Fruit fly (Drosophila melanogaster) whole organism, prepupa: Measurements from ENCODE around the gene CG33271.

Experiments
- CG10669 ChIP-seq: fragments of 200-800 bp; sonication (Bioruptor generic); optimal IDR thresholded peaks from 3 replicates; lab custom pipeline; 2018; ENCODE audit warnings: missing biosample characterization, mild to moderate bottlenecking, missing genetic modification characterization, moderate library complexity
- CG11294 ChIP-seq: fragments of 200-800 bp; sonication (Bioruptor generic); IDR thresholded peaks from 2 replicates; pipeline ENCODE4 v1.3.6; 2022; ENCODE audit warnings: missing biosample characterization, missing genetic modification characterization
- CG11762 ChIP-seq: fragments of 200-800 bp; sonication (Bioruptor generic); optimal IDR thresholded peaks from 3 replicates; lab custom pipeline; 2016; ENCODE audit warnings: missing biosample characterization, missing genetic modification characterization; ENCODE audit not compliant: insufficient read depth
- CG15336 ChIP-seq: fragments of 200-800 bp; sonication (Bioruptor generic); IDR thresholded peaks from 2 replicates; pipeline ENCODE4 v1.3.6; 2022; ENCODE audit warnings: missing biosample characterization, missing genetic modification characterization
- CG1621 ChIP-seq: fragments of 200-800 bp; sonication (Bioruptor generic); optimal IDR thresholded peaks from 3 replicates; lab custom pipeline; 2018; ENCODE audit warnings: missing biosample characterization, mild to moderate bottlenecking, missing genetic modification characterization
- CG31627 ChIP-seq: fragments of 200-800 bp; sonication (Bioruptor generic); optimal IDR thresholded peaks from 3 replicates; lab custom pipeline; 2016; ENCODE audit warnings: missing biosample characterization, missing genetic modification characterization
- CG32006 ChIP-seq: fragments of 200-800 bp; sonication (Bioruptor generic); optimal IDR thresholded peaks from 3 replicates; lab custom pipeline; 2017; ENCODE audit warnings: missing biosample characterization, mild to moderate bottlenecking, missing genetic modification characterization
- CG34406 ChIP-seq: fragments of 200-800 bp; sonication (Bioruptor generic); optimal IDR thresholded peaks from 3 replicates; lab custom pipeline; 2016; ENCODE audit warnings: missing biosample characterization, missing genetic modification characterization
- CG3919 ChIP-seq: fragments of 200-800 bp; sonication (Bioruptor generic); optimal IDR thresholded peaks from 3 replicates; lab custom pipeline; 2016; ENCODE audit warnings: missing biosample characterization, missing genetic modification characterization
- CG6163 ChIP-seq: fragments of 200-800 bp; sonication (Bioruptor generic); IDR thresholded peaks from 3 replicates; pipeline ENCODE4 v1.3.6; 2022; ENCODE audit warnings: missing biosample characterization, missing genetic modification characterization
- CG6792 ChIP-seq: fragments of 200-800 bp; sonication (Bioruptor generic); optimal IDR thresholded peaks from 3 replicates; lab custom pipeline; 2016; ENCODE audit warnings: missing biosample characterization, missing genetic modification characterization
- CG6808 ChIP-seq: fragments of 200-800 bp; sonication (Bioruptor generic); optimal IDR thresholded peaks from 3 replicates; lab custom pipeline; 2017; ENCODE audit warnings: missing biosample characterization, missing genetic modification characterization, mild to moderate bottlenecking, moderate library complexity, missing genetic modification reagents
- CG7368 ChIP-seq: fragments of 200-800 bp; sonication (Bioruptor generic); optimal IDR thresholded peaks from 3 replicates; lab custom pipeline; 2016; ENCODE audit warnings: missing biosample characterization, missing genetic modification characterization
- CG8119 ChIP-seq: fragments of 200-800 bp; sonication (Bioruptor generic); IDR thresholded peaks from 3 replicates; pipeline ENCODE4 v1.3.6; 2022; ENCODE audit warnings: missing biosample characterization, missing genetic modification characterization
- CG8632 ChIP-seq: fragments of 200-800 bp; sonication (Bioruptor generic); optimal IDR thresholded peaks from 3 replicates; lab custom pipeline; 2016; ENCODE audit warnings: missing biosample characterization, missing genetic modification characterization
- CG9139 ChIP-seq: fragments of 200-800 bp; sonication (Bioruptor generic); optimal IDR thresholded peaks from 3 replicates; lab custom pipeline; 2017; ENCODE audit warnings: missing biosample characterization, mild to moderate bottlenecking, missing genetic modification characterization
- Eip78C ChIP-seq: fragments of 200-800 bp; sonication (Bioruptor generic); peaks from one replicate; lab custom pipeline; 2016; ENCODE audit warnings: missing biosample characterization, missing genetic modification characterization
- Eip93F ChIP-seq: fragments of 200-800 bp; sonication (Bioruptor generic); optimal IDR thresholded peaks from 2 replicates; lab custom pipeline; 2016; ENCODE audit warnings: missing biosample characterization, mild to moderate bottlenecking, missing genetic modification characterization
- Ets21C ChIP-seq: fragments of 200-800 bp; sonication (Bioruptor generic); optimal IDR thresholded peaks from 3 replicates; lab custom pipeline; 2016; ENCODE audit warnings: missing biosample characterization, missing genetic modification characterization
- Gug ChIP-seq: fragments of 200-800 bp; sonication (Bioruptor generic); IDR thresholded peaks from 2 replicates; pipeline ENCODE4 v1.3.6; 2022; ENCODE audit warnings: missing biosample characterization, missing genetic modification characterization
- Hr39 ChIP-seq: fragments of 200-800 bp; sonication (Bioruptor generic); optimal IDR thresholded peaks from 2 replicates; lab custom pipeline; 2016; ENCODE audit warnings: missing biosample characterization, missing genetic modification characterization
- Lpt ChIP-seq: fragments of 200-800 bp; sonication (Bioruptor generic); optimal IDR thresholded peaks from 3 replicates; lab custom pipeline; 2016; ENCODE audit warnings: missing biosample characterization, missing genetic modification characterization
- Met ChIP-seq: fragments of 200-800 bp; sonication (Bioruptor generic); optimal IDR thresholded peaks from 3 replicates; lab custom pipeline; 2016; ENCODE audit warnings: missing biosample characterization, missing genetic modification characterization
- OdsH ChIP-seq: fragments of 200-800 bp; sonication (Bioruptor generic); optimal IDR thresholded peaks from 3 replicates; lab custom pipeline; 2016; ENCODE audit warnings: missing biosample characterization, missing genetic modification characterization
- Smox ChIP-seq: fragments of 200-800 bp; sonication (Bioruptor generic); optimal IDR thresholded peaks from 3 replicates; lab custom pipeline; 2016; ENCODE audit warnings: missing biosample characterization, missing genetic modification characterization
- Sox102F ChIP-seq: fragments of 200-800 bp; sonication (Bioruptor generic); optimal IDR thresholded peaks from 2 replicates; lab custom pipeline; 2016; ENCODE audit warnings: missing biosample characterization, mild to moderate bottlenecking, missing genetic modification characterization
- Sox14 ChIP-seq: fragments of 200-800 bp; sonication (Bioruptor generic); optimal IDR thresholded peaks from 3 replicates; lab custom pipeline; 2016; ENCODE audit warnings: missing biosample characterization, missing genetic modification characterization
- Sox15 ChIP-seq: fragments of 200-800 bp; sonication (Bioruptor generic); optimal IDR thresholded peaks from 3 replicates; lab custom pipeline; 2016; ENCODE audit warnings: missing biosample characterization, missing genetic modification characterization
- achi ChIP-seq: fragments of 200-800 bp; sonication (Bioruptor generic); optimal IDR thresholded peaks from 3 replicates; lab custom pipeline; 2016; ENCODE audit warnings: missing biosample characterization, missing genetic modification characterization
- acj6 ChIP-seq: fragments of 200-800 bp; sonication (Bioruptor generic); optimal IDR thresholded peaks from 3 replicates; lab custom pipeline; 2016; ENCODE audit warnings: missing biosample characterization, missing genetic modification characterization
- cyc ChIP-seq: fragments of 200-800 bp; sonication (Bioruptor generic); optimal IDR thresholded peaks from 3 replicates; lab custom pipeline; 2016; ENCODE audit warnings: missing biosample characterization, missing genetic modification characterization
- dsx ChIP-seq: fragments of 200-800 bp; optimal IDR thresholded peaks from 3 replicates; lab custom pipeline; 2019; ENCODE audit warnings: missing biosample characterization, mild to moderate bottlenecking, missing genetic modification characterization, moderate library complexity; ENCODE audit not compliant: poor library complexity, severe bottlenecking
- esn ChIP-seq: fragments of 200-800 bp; sonication (Bioruptor generic); optimal IDR thresholded peaks from 2 replicates; lab custom pipeline; 2016; ENCODE audit warnings: missing biosample characterization, mild to moderate bottlenecking, missing genetic modification characterization, moderate library complexity
- fd59A ChIP-seq: fragments of 200-800 bp; sonication (Bioruptor generic); optimal IDR thresholded peaks from 2 replicates; lab custom pipeline; 2017; ENCODE audit warnings: missing biosample characterization, mild to moderate bottlenecking, missing genetic modification characterization, missing genetic modification reagents
- fd85E ChIP-seq: fragments of 200-800 bp; sonication (Bioruptor generic); optimal IDR thresholded peaks from 3 replicates; lab custom pipeline; 2016; ENCODE audit warnings: missing biosample characterization, missing genetic modification characterization
- fkh ChIP-seq: fragments of 200-800 bp; sonication (Bioruptor generic); optimal IDR thresholded peaks from 3 replicates; lab custom pipeline; 2017; ENCODE audit warnings: missing biosample characterization, mild to moderate bottlenecking, missing genetic modification characterization, moderate library complexity
- lz ChIP-seq: fragments of 200-800 bp; sonication (Bioruptor generic); optimal IDR thresholded peaks from 3 replicates; lab custom pipeline; 2016; ENCODE audit warnings: missing biosample characterization, missing genetic modification characterization
- net ChIP-seq: fragments of 200-800 bp; sonication (Bioruptor generic); optimal IDR thresholded peaks from 3 replicates; lab custom pipeline; 2016; ENCODE audit warnings: missing biosample characterization, missing genetic modification characterization
- pdm3 ChIP-seq: fragments of 200-800 bp; sonication (Bioruptor generic); optimal IDR thresholded peaks from 3 replicates; lab custom pipeline; 2016; ENCODE audit warnings: missing biosample characterization, missing genetic modification characterization
- salr ChIP-seq, 2 experiments: fragments of 200-800 bp; sonication (Bioruptor generic); optimal IDR thresholded peaks; 3 replicates each; lab custom pipeline; 2016 to 2018; ENCODE audit warnings: missing biosample characterization in 2 of 2, missing genetic modification characterization in 2 of 2, mild to moderate bottlenecking in 1 of 2
- spab ChIP-seq: fragments of 200-800 bp; sonication (Bioruptor generic); optimal IDR thresholded peaks from 2 replicates; lab custom pipeline; 2017; ENCODE audit warnings: missing biosample characterization, mild to moderate bottlenecking, missing genetic modification characterization, missing genetic modification reagents
- ss ChIP-seq, 2 experiments: fragments of 200-800 bp; sonication (Bioruptor generic); optimal IDR thresholded peaks; 2 replicates in 1 of 2; 3 replicates in 1 of 2; lab custom pipeline; 2017 to 2018; ENCODE audit warnings: mild to moderate bottlenecking in 2 of 2, missing biosample characterization in 2 of 2, missing genetic modification characterization in 2 of 2, moderate library complexity in 1 of 2
- svp ChIP-seq: fragments of 200-800 bp; sonication (Bioruptor generic); peaks from one replicate; lab custom pipeline; 2016; ENCODE audit warnings: missing biosample characterization, missing genetic modification characterization
- topi ChIP-seq: fragments of 200-800 bp; sonication (Bioruptor generic); optimal IDR thresholded peaks from 3 replicates; lab custom pipeline; 2016; ENCODE audit warnings: missing biosample characterization, missing genetic modification characterization
- vri ChIP-seq: fragments of 200-800 bp; sonication (Bioruptor generic); optimal IDR thresholded peaks from 3 replicates; lab custom pipeline; 2016; ENCODE audit warnings: missing biosample characterization, mild to moderate bottlenecking, missing genetic modification characterization

Gene CG33271

dm6 chr3L:11561946-11562760 is 15.1 kb downstream of the CG33271 start, which contains the start of the genes CG7394 and Mob2 (continued):
- TF ChIP-seq CG1621 (tag; lab: Kevin White, UChicago) (peak; percentile 49), fd85E (GFP tag; lab: Kevin White, UChicago) (peak; percentile 63), CG6792 (GFP tag; lab: Kevin White, UChicago) (peak; percentile 83), ss (GFP tag; optimal IDR thresholded peaks at IDR 0.05; lab: Kevin White, UChicago) (peak; percentile 48 to 69), fkh (GFP tag; lab: Kevin White, UChicago) (peak; percentile 86), Gug (GFP tag; lab: Robert Waterston, UW) (peak; percentile 87), CG6808 (GFP tag; lab: Kevin White, UChicago) (peak; percentile 70), cyc (GFP tag; lab: Kevin White, UChicago) (peak; percentile 88), dsx (GFP tag; lab: Kevin White, UChicago) (peak; percentile 80)
- TF ChIP-seq, all 60 proteins: peak for 57

dm6 chr3L:11560885-11561284 is 16.4 kb downstream of the CG33271 start:
- TF ChIP-seq CG6163 (peak; percentile 34; the same call in 2 of the 3 replicates), svp (peak; percentile 98), CG9139 (GFP tag; lab: Kevin White, UChicago) (no peak), ss (GFP tag; optimal IDR thresholded peaks at IDR 0.05; lab: Kevin White, UChicago) (peak; percentile 15 to 30), esn (no peak), Hr39 (GFP tag; lab: Kevin White, UChicago) (peak; percentile 33)

- TF ChIP-seq CG8632 (GFP tag; lab: Kevin White, UChicago) (no peak), CG31627 (no peak), CG32006 (GFP tag; lab: Kevin White, UChicago) (peak; percentile 0), CG11294 (GFP tag; lab: Robert Waterston, UW) (no peak), Eip78C (GFP tag; lab: Kevin White, UChicago) (peak; percentile 40), Ets21C (no peak), CG8119 (peak; percentile 72), CG15336 (peak; percentile 58; the same call in 1 of the 2 replicates), pdm3 (GFP tag; lab: Kevin White, UChicago) (no peak), Sox15 (GFP tag; lab: Kevin White, UChicago) (no peak), CG7368 (no peak), fd59A (GFP tag; lab: Kevin White, UChicago) (no peak), OdsH (GFP tag; lab: Kevin White, UChicago) (no peak), Gug (GFP tag; lab: Robert Waterston, UW) (0 out of 2 replicates have a peak, but pooled peaks have one; percentile 16), net (GFP tag; lab: Kevin White, UChicago) (peak; percentile 70), Sox14 (GFP tag; lab: Kevin White, UChicago) (no peak), CG1621 (tag; lab: Kevin White, UChicago) (peak; percentile 25), fkh (GFP tag; lab: Kevin White, UChicago) (no peak), CG11762 (peak; percentile 8), vri (GFP tag; lab: Kevin White, UChicago) (no peak), Eip93F (GFP tag; lab: Kevin White, UChicago) (no peak), esn (no peak), acj6 (GFP tag; lab: Kevin White, UChicago) (no peak), CG34406 (GFP tag; lab: Kevin White, UChicago) (no peak), Sox102F (GFP tag; lab: Kevin White, UChicago) (no peak), topi (GFP tag; lab: Kevin White, UChicago) (no peak), Met (no peak), achi (GFP tag; lab: Kevin White, UChicago) (no peak), lz (GFP tag; lab: Kevin White, UChicago) (no peak), salr (GFP tag; optimal IDR thresholded peaks at IDR 0.05; lab: Kevin White, UChicago) (peak in 1 of 2 experiments; percentile 11), spab (GFP tag; lab: Kevin White, UChicago) (peak; percentile 65), Lpt (peak; percentile 28), Smox (GFP tag; lab: Kevin White, UChicago) (no peak), CG6808 (GFP tag; lab: Kevin White, UChicago) (peak; percentile 70), Hr39 (GFP tag; lab: Kevin White, UChicago) (no peak), CG3919 (GFP tag; lab: Kevin White, UChicago) (peak; percentile 46), CG6163 (peak; percentile 69), CG10669 (GFP tag; lab: Kevin White, UChicago) (peak; percentile 37)
Measured at dm6 chr3L:11557209-11557608, 20.1 kb downstream of the CG33271 start.
